Fruit fly (Drosophila melanogaster) whole organism, wandering third instar larva: ENCODE measurements around the gene CG4042.

ENCODE experiments used
- CrebA ChIP-seq: fragments of 200-800 bp; sonication (Bioruptor generic); optimal IDR thresholded peaks from 2 replicates; lab custom pipeline; 2016; ENCODE audit warnings: missing biosample characterization, mild to moderate bottlenecking, missing genetic modification characterization, borderline replicate concordance
- br ChIP-seq: fragments of 200-800 bp; sonication (Bioruptor generic); optimal IDR thresholded peaks from 2 replicates; lab custom pipeline; 2016; ENCODE audit warnings: missing biosample characterization, missing genetic modification characterization
- h ChIP-seq: fragments of 200-800 bp; sonication (Bioruptor generic); optimal IDR thresholded peaks from 3 replicates; lab custom pipeline; 2016; ENCODE audit warnings: missing biosample characterization, mild to moderate bottlenecking, missing genetic modification characterization
- pan ChIP-seq: fragments of >200 bp; optimal IDR thresholded peaks from 2 replicates; lab custom pipeline; 2017

DNA sequence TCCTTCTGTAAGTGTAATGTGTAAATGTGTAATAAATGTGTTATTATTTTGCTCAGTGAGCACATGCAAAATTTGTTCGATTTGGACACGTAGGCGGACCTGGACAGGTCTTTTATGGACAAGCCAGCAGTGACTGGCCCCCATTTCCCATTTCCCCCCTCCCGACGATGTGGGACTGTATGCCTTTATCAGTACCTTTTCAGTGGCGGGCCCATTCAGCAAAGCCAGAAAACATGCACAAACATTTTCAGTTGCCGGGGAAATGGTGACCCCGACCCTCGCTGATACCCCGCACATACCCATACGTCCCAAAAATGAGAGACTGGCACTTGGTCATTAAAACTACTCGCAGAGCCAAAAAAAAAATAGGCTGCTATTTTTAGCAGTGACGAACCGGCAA lies 35.0 kb downstream of the CG4042 start:
- TF ChIP-seq h (GFP tag; lab: Kevin White, UChicago) (no peak), pan (lab: Kevin White, UChicago) (no peak), CrebA (GFP tag; lab: Kevin White, UChicago) (no peak), br (GFP tag; lab: Kevin White, UChicago) (no peak)
